ENCODE assay signal across 5 fruit fly cellular contexts in the genomic region with DNA sequence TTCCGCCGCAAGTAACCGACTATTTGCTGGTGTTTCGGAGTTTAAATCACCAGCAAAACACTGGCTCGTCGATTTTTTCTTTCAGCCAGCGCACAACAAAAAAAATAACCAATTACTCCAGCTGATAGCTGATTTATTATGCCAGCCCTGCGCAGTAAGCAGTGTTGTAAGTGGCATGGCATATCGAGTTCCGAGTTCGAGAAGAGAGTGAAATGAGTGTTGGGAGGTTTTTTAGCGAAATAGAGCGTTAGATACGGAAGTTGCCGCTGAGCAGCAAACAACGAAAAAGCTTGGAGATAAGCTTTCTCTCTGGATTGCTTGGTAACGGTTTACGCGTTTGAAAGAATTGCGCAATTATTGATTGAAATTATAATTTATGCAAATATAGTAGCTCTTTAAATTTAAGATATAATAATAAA.
TF ChIP-seq lines count a peak whose summit lies in the region.

CG7565 (minus strand) TSS at position 137 of the 419 bp plus-strand sequence.

TF ChIP-seq in whole organism, adult, 20 proteins besides CTCF, POLR2A, EP300 and RAD21 (continued from another document):
- peak; percentile 78 for TF ChIP-seq CG33017 (tag; optimal IDR thresholded peaks at IDR 0.05; lab: Kevin White, UChicago)
- TF ChIP-seq kay (GFP tag; lab: Kevin White, UChicago; ENCODE audit: borderline replicate concordance) = peak; percentile 82
- peak; percentile 67 for TF ChIP-seq CG14711 (tag; optimal IDR thresholded peaks at IDR 0.05; lab: Kevin White, UChicago)
TF ChIP-seq in whole organism, adult: peak in this region for 18.

TF ChIP-seq in whole organism, embryonic, 481 proteins besides CTCF, POLR2A, EP300 and RAD21 (continued from another document and continues in another):
- TF ChIP-seq cato (GFP tag; optimal IDR thresholded peaks at IDR 0.05; lab: Kevin White, UChicago; ENCODE audit: borderline replicate concordance) = no peak
- TF ChIP-seq Atf3 (GFP tag; optimal IDR thresholded peaks at IDR 0.05; lab: Kevin White, UChicago) = no peak
- no peak for TF ChIP-seq CG16779 (GFP tag; IDR thresholded peaks at IDR 0.05; lab: Robert Waterston, UW)
- TF ChIP-seq CG31365 (tag; optimal IDR thresholded peaks at IDR 0.05; lab: Kevin White, UChicago) = peak; percentile 33
- TF ChIP-seq CG12104 (GFP tag; optimal IDR thresholded peaks at IDR 0.05; lab: Kevin White, UChicago) = peak; percentile 11
- TF ChIP-seq CG10431 (GFP tag; optimal IDR thresholded peaks at IDR 0.05; lab: Kevin White, UChicago) = no peak
- TF ChIP-seq dmrt99B (tag; optimal IDR thresholded peaks at IDR 0.05; lab: Kevin White, UChicago) = no peak
- peak; percentile 58; the same call in 1 of the 2 replicates for TF ChIP-seq sob (GFP tag; IDR thresholded peaks at IDR 0.05; lab: Robert Waterston, UW)
- peak; percentile 3 for TF ChIP-seq CG18476 (GFP tag; optimal IDR thresholded peaks at IDR 0.05; lab: Kevin White, UChicago)
- no peak for TF ChIP-seq stc (GFP tag; IDR thresholded peaks at IDR 0.05; lab: Robert Waterston, UW)
- no peak for TF ChIP-seq pita (GFP tag; optimal IDR thresholded peaks at IDR 0.05; lab: Kevin White, UChicago)
- peak; percentile 87 for TF ChIP-seq gro (GFP tag; optimal IDR thresholded peaks at IDR 0.05; lab: Kevin White, UChicago)
- TF ChIP-seq H15 (GFP tag; IDR thresholded peaks at IDR 0.05; lab: Robert Waterston, UW) = peak; percentile 49; the same call in 1 of the 3 replicates
- TF ChIP-seq lbe (GFP tag; optimal IDR thresholded peaks at IDR 0.05; lab: Kevin White, UChicago) = peak; percentile 21
- no peak for TF ChIP-seq dimm (GFP tag; IDR thresholded peaks at IDR 0.05; lab: Robert Waterston, UW)
- TF ChIP-seq Dfd (GFP tag; optimal IDR thresholded peaks at IDR 0.05; lab: Kevin White, UChicago) = no peak
- TF ChIP-seq CG15601 (tag; optimal IDR thresholded peaks at IDR 0.05; lab: Kevin White, UChicago) = no peak
- peak; percentile 39 for TF ChIP-seq pfk (GFP tag; optimal IDR thresholded peaks at IDR 0.05; lab: Kevin White, UChicago)
- no peak for TF ChIP-seq ttk (GFP tag; IDR thresholded peaks at IDR 0.05; lab: Robert Waterston, UW)
- no peak for TF ChIP-seq Blimp-1 (GFP tag; optimal IDR thresholded peaks at IDR 0.05; lab: Kevin White, UChicago)
- no peak for TF ChIP-seq Tbp (GFP tag; optimal IDR thresholded peaks at IDR 0.05; lab: Kevin White, UChicago)
- TF ChIP-seq CG4404 (GFP tag; IDR thresholded peaks at IDR 0.05; lab: Robert Waterston, UW) = no peak
- TF ChIP-seq Stat92E (GFP tag; optimal IDR thresholded peaks at IDR 0.05; lab: Kevin White, UChicago) = no peak
- peak in 1 of 2 experiments; percentile 17 for TF ChIP-seq tll (GFP tag; optimal IDR thresholded peaks at IDR 0.05; lab: Kevin White, UChicago)
- TF ChIP-seq slou (GFP tag; optimal IDR thresholded peaks at IDR 0.05; lab: Kevin White, UChicago) = no peak
- no peak for TF ChIP-seq CG8281 (tag; optimal IDR thresholded peaks at IDR 0.05; lab: Kevin White, UChicago)
- no peak for TF ChIP-seq CG11398 (GFP tag; optimal IDR thresholded peaks at IDR 0.05; lab: Kevin White, UChicago)
- TF ChIP-seq CG17802 (tag; optimal IDR thresholded peaks at IDR 0.05; lab: Kevin White, UChicago) = no peak
- no peak for TF ChIP-seq eyg (GFP tag; optimal IDR thresholded peaks at IDR 0.05; lab: Kevin White, UChicago)
- TF ChIP-seq phol (tag; optimal IDR thresholded peaks at IDR 0.05; lab: Kevin White, UChicago) = peak; percentile 23
- no peak for TF ChIP-seq ac (GFP tag; optimal IDR thresholded peaks at IDR 0.05; lab: Kevin White, UChicago)

TF ChIP-seq in whole organism, prepupa, 60 proteins besides CTCF, POLR2A, EP300 and RAD21 (continued from another document):
- TF ChIP-seq CG6792 (GFP tag; optimal IDR thresholded peaks at IDR 0.05; lab: Kevin White, UChicago) (peak; percentile 19), fd59A (GFP tag; optimal IDR thresholded peaks at IDR 0.05; lab: Kevin White, UChicago) (no peak), spab (GFP tag; optimal IDR thresholded peaks at IDR 0.05; lab: Kevin White, UChicago) (no peak), vri (GFP tag; optimal IDR thresholded peaks at IDR 0.05; lab: Kevin White, UChicago) (peak; percentile 84), CG3919 (GFP tag; optimal IDR thresholded peaks at IDR 0.05; lab: Kevin White, UChicago) (peak; percentile 44), topi (GFP tag; optimal IDR thresholded peaks at IDR 0.05; lab: Kevin White, UChicago) (peak; percentile 2), CG11294 (GFP tag; IDR thresholded peaks at IDR 0.05; lab: Robert Waterston, UW) (no peak), Ets96B (tag; optimal IDR thresholded peaks at IDR 0.05; lab: Kevin White, UChicago) (no peak), CG31627 (GFP tag; optimal IDR thresholded peaks at IDR 0.05; lab: Kevin White, UChicago) (peak; percentile 9), CG8319 (GFP tag; optimal IDR thresholded peaks at IDR 0.05; lab: Kevin White, UChicago) (peak; percentile 7), Smox (GFP tag; optimal IDR thresholded peaks at IDR 0.05; lab: Kevin White, UChicago) (no peak), CG6808 (GFP tag; optimal IDR thresholded peaks at IDR 0.05; lab: Kevin White, UChicago) (no peak), Sox14 (GFP tag; optimal IDR thresholded peaks at IDR 0.05; lab: Kevin White, UChicago) (peak; percentile 46), Sox102F (GFP tag; optimal IDR thresholded peaks at IDR 0.05; lab: Kevin White, UChicago) (peak; percentile 36), pdm3 (GFP tag; optimal IDR thresholded peaks at IDR 0.05; lab: Kevin White, UChicago) (no peak), CG6854 (GFP tag; optimal IDR thresholded peaks at IDR 0.05; lab: Kevin White, UChicago) (no peak), CG9139 (GFP tag; optimal IDR thresholded peaks at IDR 0.05; lab: Kevin White, UChicago) (no peak), Sox15 (GFP tag; optimal IDR thresholded peaks at IDR 0.05; lab: Kevin White, UChicago) (no peak), CG8119 (GFP tag; IDR thresholded peaks at IDR 0.05; lab: Robert Waterston, UW) (peak; percentile 33; the same call in 1 of the 3 replicates), Blimp-1 (GFP tag; optimal IDR thresholded peaks at IDR 0.05; lab: Kevin White, UChicago) (no peak), achi (GFP tag; optimal IDR thresholded peaks at IDR 0.05; lab: Kevin White, UChicago) (no peak), Hr38 (GFP tag; optimal IDR thresholded peaks at IDR 0.05; lab: Kevin White, UChicago) (no peak), Met (GFP tag; optimal IDR thresholded peaks at IDR 0.05; lab: Kevin White, UChicago) (peak; percentile 26), Ets21C (GFP tag; optimal IDR thresholded peaks at IDR 0.05; lab: Kevin White, UChicago) (no peak), cyc (GFP tag; optimal IDR thresholded peaks at IDR 0.05; lab: Kevin White, UChicago) (no peak), CG6276 (GFP tag; optimal IDR thresholded peaks at IDR 0.05; lab: Kevin White, UChicago) (no peak), OdsH (GFP tag; optimal IDR thresholded peaks at IDR 0.05; lab: Kevin White, UChicago) (peak; percentile 12), eg (GFP tag; IDR thresholded peaks at IDR 0.05; lab: Robert Waterston, UW) (0 out of 3 replicates have a peak, but pooled peaks have one; percentile 37), CG3032 (tag; optimal IDR thresholded peaks at IDR 0.05; lab: Kevin White, UChicago) (no peak), CG10669 (GFP tag; optimal IDR thresholded peaks at IDR 0.05; lab: Kevin White, UChicago) (peak; percentile 8)

TF ChIP-seq in whole organism, pupa, 21 proteins besides CTCF, POLR2A, EP300 and RAD21 (continued from another document):
- peak; percentile 30 for TF ChIP-seq Pif1B (GFP tag; optimal IDR thresholded peaks at IDR 0.05; lab: Kevin White, UChicago)

TF ChIP-seq in whole organism, wandering third instar larva, 38 proteins besides CTCF, POLR2A, EP300 and RAD21 (continued from another document):
- TF ChIP-seq sage (GFP tag; optimal IDR thresholded peaks at IDR 0.05; lab: Kevin White, UChicago) = peak; percentile 10
- no peak for TF ChIP-seq Abd-B (GFP tag; optimal IDR thresholded peaks at IDR 0.05; lab: Kevin White, UChicago)
- peak; percentile 20 for TF ChIP-seq woc (GFP tag; optimal IDR thresholded peaks at IDR 0.05; lab: Kevin White, UChicago)
- peak; percentile 23 for TF ChIP-seq Hr83 (GFP tag; optimal IDR thresholded peaks at IDR 0.05; lab: Kevin White, UChicago; ENCODE audit: poor library complexity, severe bottlenecking)
- peak; percentile 81 for TF ChIP-seq rgr (GFP tag; optimal IDR thresholded peaks at IDR 0.05; lab: Kevin White, UChicago)
- no peak for TF ChIP-seq dl (GFP tag; optimal IDR thresholded peaks at IDR 0.05; lab: Kevin White, UChicago; ENCODE audit: insufficient read depth in 1 of 2, partially characterized antibody in 2 of 2)
- peak; percentile 49 for TF ChIP-seq ey (GFP tag; optimal IDR thresholded peaks at IDR 0.05; lab: Kevin White, UChicago)
- no peak for TF ChIP-seq pan (optimal IDR thresholded peaks at IDR 0.05; lab: Kevin White, UChicago)
- peak; percentile 58 for TF ChIP-seq fru (GFP tag; optimal IDR thresholded peaks at IDR 0.05; lab: Kevin White, UChicago)
- TF ChIP-seq jim (GFP tag; optimal IDR thresholded peaks at IDR 0.05; lab: Kevin White, UChicago) = no peak
- TF ChIP-seq h (GFP tag; optimal IDR thresholded peaks at IDR 0.05; lab: Kevin White, UChicago) = peak; percentile 72
- no peak for TF ChIP-seq Myc (optimal IDR thresholded peaks at IDR 0.05; lab: Kevin White, UChicago)
- no peak for TF ChIP-seq Hr78 (GFP tag; optimal IDR thresholded peaks at IDR 0.05; lab: Kevin White, UChicago)
- TF ChIP-seq HLH106 (tag; optimal IDR thresholded peaks at IDR 0.05; lab: Kevin White, UChicago) = peak; percentile 35
